Worm (Caenorhabditis elegans): ENCODE data around the gene Y64H9A.2.

Gene Y64H9A.2

DNA sequence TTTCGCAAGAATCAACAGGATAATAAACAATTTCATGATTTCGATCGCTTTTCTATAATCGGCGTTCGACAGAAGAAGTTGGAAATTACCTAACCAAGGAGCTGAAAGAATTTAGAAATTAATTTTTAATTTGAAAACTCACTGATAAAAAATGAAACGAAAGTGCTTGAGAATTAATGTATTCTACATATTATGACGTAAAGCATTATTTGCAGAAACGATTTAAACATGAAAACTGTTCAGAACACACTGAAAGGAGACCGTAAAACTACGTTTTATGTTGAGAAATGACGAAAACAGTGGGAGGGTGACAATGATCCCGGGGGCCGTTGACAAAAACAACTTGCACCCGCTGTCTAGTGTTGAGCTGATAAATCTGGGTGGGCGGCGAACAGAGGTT, 6.1 kb upstream of the Y64H9A.2 start, which contains the start of gene ZC449.5:
TSS of gene ZC449.5 (minus strand) at position 101 of the 400 bp plus-strand sequence.
- TF ChIP-seq Y56A3A.18 (GFP tag; IDR thresholded peaks at IDR 0.05) (no peak), mes-4 (tag; optimal IDR thresholded peaks at IDR 0.05) (no peak), ztf-18 (tag; optimal IDR thresholded peaks at IDR 0.05) (no peak), somi-1 (GFP tag; optimal IDR thresholded peaks at IDR 0.05) (no peak), hlh-26 (GFP tag; conservative IDR thresholded peaks at IDR 0.05) (no peak), lin-40 (tag; optimal IDR thresholded peaks at IDR 0.05) (no peak), Y95B8A.8 (GFP tag; IDR thresholded peaks at IDR 0.05) (no peak), ama-1 (optimal IDR thresholded peaks at IDR 0.05) (no peak), ama-1 (GFP tag; optimal IDR thresholded peaks at IDR 0.05) (no peak), ceh-100 (GFP tag; IDR thresholded peaks at IDR 0.05) (no peak), hsf-1 (GFP tag; IDR thresholded peaks at IDR 0.05) (no peak), K11D2.4 (GFP tag; IDR thresholded peaks at IDR 0.05) (no peak)

DNA sequence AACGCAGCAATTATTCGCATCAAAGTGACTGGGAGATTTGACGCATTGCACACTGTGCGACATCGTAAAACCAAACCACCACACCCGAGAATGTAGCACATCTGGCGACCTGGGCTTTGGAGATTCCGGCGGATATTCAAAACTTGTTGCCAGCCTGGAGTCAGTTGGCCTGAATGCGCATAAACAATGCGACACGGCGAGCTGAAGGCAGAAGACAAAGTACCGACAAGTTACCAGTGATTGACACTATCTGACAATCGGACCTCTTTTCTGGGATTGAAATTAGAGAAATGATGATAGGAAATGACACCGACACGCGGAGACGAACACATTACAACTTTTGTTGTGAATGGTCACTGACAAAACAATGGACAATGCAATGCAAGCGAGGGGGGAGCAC, 5.0 kb upstream of the Y64H9A.2 start:
- TF ChIP-seq F55B11.4 (tag; optimal IDR thresholded peaks at IDR 0.05; ENCODE audit: borderline replicate concordance, insufficient read depth): no peak
- TF ChIP-seq cebp-1 (GFP tag; IDR thresholded peaks at IDR 0.05): no peak
- TF ChIP-seq cebp-1 (tag; optimal IDR thresholded peaks at IDR 0.05): no peak
- TF ChIP-seq lin-40 (tag; optimal IDR thresholded peaks at IDR 0.05): no peak
- no peak for TF ChIP-seq rpc-1 (optimal IDR thresholded peaks at IDR 0.05)
- TF ChIP-seq rpc-1 (tag; optimal IDR thresholded peaks at IDR 0.05): no peak
- no peak for TF ChIP-seq ccch-3 (GFP tag; optimal IDR thresholded peaks at IDR 0.05)
- no peak for TF ChIP-seq F37B4.10 (GFP tag; IDR thresholded peaks at IDR 0.05)
- no peak for TF ChIP-seq Y67H2A.10 (GFP tag; conservative IDR thresholded peaks at IDR 0.05)
- TF ChIP-seq ekl-4 (GFP tag; IDR thresholded peaks at IDR 0.05): no peak

DNA sequence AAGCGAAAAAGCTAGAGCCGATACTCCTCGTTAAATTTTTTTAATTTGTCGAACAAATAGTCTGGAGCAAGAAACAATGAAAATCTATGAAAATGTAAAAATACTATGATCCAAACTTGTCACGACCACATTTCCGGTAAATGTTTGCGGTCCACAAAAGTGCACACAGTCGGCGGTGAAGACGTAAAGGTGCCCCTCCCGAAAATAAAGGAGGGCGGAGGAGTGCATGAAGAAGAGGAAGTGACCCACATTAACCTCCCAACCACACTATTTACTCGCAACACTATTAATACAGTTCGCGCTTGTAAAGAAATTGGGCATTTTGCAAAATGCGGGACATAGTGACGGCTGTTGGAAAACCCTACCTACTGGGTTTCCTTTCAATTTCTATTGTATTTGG, 3.7 kb upstream of the Y64H9A.2 start:
- TF ChIP-seq atf-7 (tag; optimal IDR thresholded peaks at IDR 0.05): no peak
- TF ChIP-seq ceh-58 (GFP tag; IDR thresholded peaks at IDR 0.05): no peak
- no peak for TF ChIP-seq F52B5.7 (tag; optimal IDR thresholded peaks at IDR 0.05)
- no peak for TF ChIP-seq dpl-1 (GFP tag; optimal IDR thresholded peaks at IDR 0.05)
- no peak for TF ChIP-seq ceh-79 (tag; optimal IDR thresholded peaks at IDR 0.05)

DNA sequence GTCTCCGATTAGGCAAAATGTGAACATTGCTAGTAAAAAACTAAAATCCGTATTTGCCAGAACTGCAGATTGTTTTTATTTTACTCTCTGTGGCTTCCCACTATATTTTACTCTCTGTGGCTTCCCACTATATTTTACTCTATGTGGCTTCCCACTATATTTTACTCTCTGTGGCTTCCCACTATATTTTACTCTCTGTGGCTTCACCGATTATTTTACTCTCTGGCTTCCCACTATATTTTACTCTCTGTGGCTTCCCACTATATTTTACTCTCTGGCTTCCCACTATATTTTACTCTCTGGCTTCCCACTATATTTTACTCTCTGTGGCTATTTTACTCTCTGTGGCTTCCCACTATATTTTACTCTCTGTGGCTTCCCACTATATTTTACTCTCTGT, 12.4 kb downstream of the Y64H9A.2 start:
- TF ChIP-seq mes-4 (tag; optimal IDR thresholded peaks at IDR 0.05) (peak; percentile 2), die-1 (tag; optimal IDR thresholded peaks at IDR 0.05) (peak; percentile 9)

DNA sequence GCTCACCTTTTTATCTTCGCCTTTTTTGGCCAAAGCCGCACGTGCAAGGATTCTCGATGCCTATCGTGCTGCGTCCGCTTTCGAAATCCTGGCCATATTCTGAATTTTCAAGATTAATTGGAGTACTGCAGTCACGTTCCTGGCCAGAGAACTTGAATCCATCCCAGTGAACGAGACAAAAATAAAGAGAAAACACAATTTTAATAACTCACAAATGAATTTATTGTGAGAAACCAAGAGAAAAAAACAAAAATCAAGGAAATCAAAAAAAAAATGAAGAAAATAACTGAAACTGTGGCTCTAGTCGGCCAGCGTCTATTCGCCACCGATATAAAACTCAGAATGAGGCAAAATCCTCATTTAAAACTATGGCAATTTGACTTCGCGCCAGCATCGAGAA, 15.4 kb downstream of the Y64H9A.2 start, which contains the start of gene C24H10.4:
TSS of gene C24H10.4 (minus strand) at position 101 of the 400 bp plus-strand sequence.
- TF ChIP-seq D2030.7 (GFP tag; IDR thresholded peaks at IDR 0.05) (no peak), ztf-18 (tag; optimal IDR thresholded peaks at IDR 0.05) (peak; percentile 60)

DNA sequence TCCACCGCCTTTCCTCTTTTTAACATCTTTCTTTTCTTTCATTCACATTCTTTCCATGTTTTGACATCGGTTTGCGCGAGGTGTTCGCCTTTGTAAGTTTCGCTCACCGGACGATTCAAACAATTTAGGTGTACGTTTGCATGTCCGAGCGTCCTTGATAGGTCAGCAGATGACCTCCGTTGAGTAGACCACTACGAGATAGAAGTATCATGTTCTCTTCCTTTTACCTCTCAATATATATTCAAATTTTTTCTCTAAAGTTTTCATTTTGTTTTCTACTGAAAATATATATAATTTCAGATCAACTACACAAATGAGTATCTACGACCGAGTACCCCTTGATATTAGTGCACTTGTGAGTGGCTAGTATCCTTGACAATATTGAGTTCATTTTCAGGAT, 17.0 kb downstream of the Y64H9A.2 start, which contains the start of gene C24H10.3:
TSS of gene C24H10.3 (plus strand) at position 301 of the 400 bp plus-strand sequence.
- TF ChIP-seq bed-2 (GFP tag; IDR thresholded peaks at IDR 0.05): no peak
- TF ChIP-seq B0261.1 (tag; optimal IDR thresholded peaks at IDR 0.05): no peak
- TF ChIP-seq efl-1 (GFP tag; optimal IDR thresholded peaks at IDR 0.05): no peak
- TF ChIP-seq ets-4 (GFP tag; optimal IDR thresholded peaks at IDR 0.05): no peak
- TF ChIP-seq ceh-40 (GFP tag; IDR thresholded peaks at IDR 0.05): no peak
- TF ChIP-seq C06A6.2 (GFP tag; conservative IDR thresholded peaks at IDR 0.05): no peak
- TF ChIP-seq F57A8.1 (GFP tag; optimal IDR thresholded peaks at IDR 0.05): no peak
- TF ChIP-seq ceh-58 (GFP tag; IDR thresholded peaks at IDR 0.05): no peak
- no peak for TF ChIP-seq lir-1 (GFP tag; conservative IDR thresholded peaks at IDR 0.05)
- TF ChIP-seq chd-7 (tag; optimal IDR thresholded peaks at IDR 0.05): no peak

All from whole organism, young adult.